Fruit fly (Drosophila melanogaster): ENCODE data around the gene CG5478.
A peak's percentile ranks its signal among the peaks of the same experiment; 100 is the strongest.
"Not testable (repeated sequence)": the region's sequence is repeated elsewhere in the genome, so short reads cannot be mapped to it uniquely, and the experiment has no call there.

The CG5478 gene

DNA sequence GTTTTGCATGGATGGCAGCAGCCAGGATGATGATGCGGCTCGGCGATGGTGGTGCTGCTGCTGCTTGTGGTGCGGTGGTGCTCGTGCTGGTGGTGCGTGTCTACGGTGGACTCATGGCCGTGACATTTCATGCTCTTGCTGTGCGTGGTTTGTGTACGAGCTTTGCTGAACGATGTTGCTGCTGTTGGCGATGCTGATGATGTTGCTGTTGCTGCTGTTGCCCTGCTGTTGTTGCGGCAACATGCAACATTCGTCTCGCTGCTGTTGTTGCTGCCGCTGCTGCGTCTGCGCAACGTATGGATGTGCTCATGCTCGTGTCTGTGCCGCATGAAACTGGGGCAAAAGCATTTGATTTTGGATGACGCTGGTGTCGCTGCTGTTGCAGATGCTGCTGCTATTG is 20.3 kb downstream of the CG5478 start:
- no peak for TF ChIP-seq pad (GFP tag; optimal IDR thresholded peaks at IDR 0.05)
- no peak for TF ChIP-seq CG12768 (GFP tag; optimal IDR thresholded peaks at IDR 0.05)
- no peak for TF ChIP-seq Crg-1 (GFP tag; optimal IDR thresholded peaks at IDR 0.05)

DNA sequence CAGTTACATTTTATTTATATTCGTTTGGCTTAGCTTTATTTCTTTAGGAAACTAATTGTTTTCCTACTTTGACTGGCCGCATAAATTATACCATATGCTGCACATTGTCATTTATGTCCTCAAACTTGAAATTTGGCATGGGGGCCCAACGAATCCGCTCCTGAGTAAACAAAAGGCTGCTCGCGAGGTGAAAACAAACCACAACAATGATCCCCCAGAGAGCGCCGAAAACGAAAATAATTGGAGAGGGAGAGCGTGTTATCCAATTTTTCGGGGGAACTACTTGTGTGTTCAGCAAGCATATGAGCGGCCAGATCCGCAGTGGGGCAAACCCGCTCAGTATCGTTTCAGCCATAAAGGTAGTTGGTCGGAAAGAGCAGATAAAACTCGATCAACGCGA is 25.4 kb downstream of the CG5478 start, which contains the start of gene EndoU:
TSS of gene EndoU (plus strand) at position 301 of the 400 bp plus-strand sequence.
- TF ChIP-seq CG1620, CG11617, ovo (GFP tag; optimal IDR thresholded peaks at IDR 0.05): not testable (repeated sequence)

DNA sequence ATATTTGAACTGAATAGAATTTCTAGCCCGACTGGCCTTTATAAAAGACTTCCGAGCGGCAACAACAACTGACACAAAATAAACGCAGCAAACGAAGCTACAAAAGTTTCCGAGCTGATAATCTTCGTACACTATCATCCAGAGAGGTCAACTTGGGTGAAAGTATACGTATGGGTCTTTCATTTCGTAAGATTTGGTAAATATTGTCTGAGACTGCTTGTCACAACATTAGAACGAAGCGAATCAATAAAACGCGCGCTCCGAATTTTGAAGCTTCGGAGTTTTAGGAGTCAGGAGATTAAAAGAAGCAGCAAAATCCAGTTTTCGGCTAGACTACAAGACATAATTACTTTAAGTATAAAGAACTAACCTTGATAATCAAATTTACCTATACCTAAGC is 29.0 kb downstream of the CG5478 start, which contains the start of gene glob1:
TSS of gene glob1 (minus strand) at position 101 of the 400 bp plus-strand sequence.
- not testable (repeated sequence) for TF ChIP-seq CG14711 (tag; optimal IDR thresholded peaks at IDR 0.05); toe (GFP tag; optimal IDR thresholded peaks at IDR 0.05); CG5204 (GFP tag; optimal IDR thresholded peaks at IDR 0.05)

DNA sequence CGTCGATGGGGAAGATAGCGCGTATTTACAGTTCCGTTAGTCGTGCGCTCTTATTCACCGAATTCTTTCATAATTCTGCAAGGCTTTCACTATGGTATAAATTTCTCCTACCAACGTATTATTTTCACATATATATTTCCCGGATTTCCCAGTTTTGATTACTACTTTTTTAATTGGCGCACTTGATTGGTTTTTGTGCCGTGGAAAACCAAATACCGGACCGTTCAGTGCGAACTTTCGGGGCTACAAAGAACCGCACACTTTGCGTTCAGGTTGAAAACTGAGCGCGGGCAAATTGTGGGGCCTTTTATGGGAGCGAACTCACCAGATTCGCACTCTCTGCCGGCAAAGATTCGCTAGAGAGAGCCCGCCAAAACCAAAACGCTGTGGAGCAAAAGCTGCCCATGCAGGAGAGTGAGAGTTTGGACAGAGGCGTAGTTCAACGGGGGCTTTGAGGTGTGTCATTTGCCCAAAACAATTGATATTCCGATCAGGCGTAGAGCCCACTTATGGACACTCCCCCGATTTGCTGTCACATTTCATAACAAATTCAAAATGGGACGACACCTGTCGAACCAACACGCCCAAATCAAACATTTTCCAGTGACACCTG is 32.3 kb downstream of the CG5478 start:
- TF ChIP-seq ovo (GFP tag; optimal IDR thresholded peaks at IDR 0.05) (peak; percentile 70), pad (GFP tag; optimal IDR thresholded peaks at IDR 0.05) (peak; percentile 89)

DNA sequence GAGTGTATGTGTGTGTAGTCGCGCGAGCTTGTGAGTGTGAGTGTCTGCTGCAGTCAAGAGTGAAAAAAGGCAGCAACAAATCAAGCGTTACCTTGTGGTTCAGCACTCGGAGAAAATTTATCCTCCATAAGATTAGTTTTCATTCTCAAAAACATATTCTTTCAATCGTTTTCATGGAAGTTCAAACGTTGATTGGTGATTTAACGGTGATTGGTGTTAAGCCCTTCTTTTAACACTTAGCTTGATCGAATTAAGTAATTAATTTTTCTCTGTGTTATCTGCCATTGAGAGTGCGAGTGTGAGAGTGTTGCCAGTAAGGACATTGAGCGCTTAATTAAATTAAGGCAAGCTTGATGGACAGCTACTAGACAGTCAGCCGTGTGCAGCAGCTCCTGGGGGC is 33.9 kb downstream of the CG5478 start:
- TF ChIP-seq CG33017 (tag; optimal IDR thresholded peaks at IDR 0.05) (peak; percentile 44), CG7101 (tag; optimal IDR thresholded peaks at IDR 0.05) (peak; percentile 19), CG12768 (GFP tag; optimal IDR thresholded peaks at IDR 0.05) (peak; percentile 14), CG1620 (GFP tag; optimal IDR thresholded peaks at IDR 0.05) (no peak), toe (GFP tag; optimal IDR thresholded peaks at IDR 0.05) (peak; percentile 12), CG14711 (tag; optimal IDR thresholded peaks at IDR 0.05) (peak; percentile 10), pad (GFP tag; optimal IDR thresholded peaks at IDR 0.05) (no peak), bab1 (GFP tag; optimal IDR thresholded peaks at IDR 0.05) (no peak), Hr96 (GFP tag; optimal IDR thresholded peaks at IDR 0.05) (peak; percentile 32), CG5204 (GFP tag; optimal IDR thresholded peaks at IDR 0.05) (peak; percentile 53), CG7045 (GFP tag; optimal IDR thresholded peaks at IDR 0.05) (peak; percentile 68)

DNA sequence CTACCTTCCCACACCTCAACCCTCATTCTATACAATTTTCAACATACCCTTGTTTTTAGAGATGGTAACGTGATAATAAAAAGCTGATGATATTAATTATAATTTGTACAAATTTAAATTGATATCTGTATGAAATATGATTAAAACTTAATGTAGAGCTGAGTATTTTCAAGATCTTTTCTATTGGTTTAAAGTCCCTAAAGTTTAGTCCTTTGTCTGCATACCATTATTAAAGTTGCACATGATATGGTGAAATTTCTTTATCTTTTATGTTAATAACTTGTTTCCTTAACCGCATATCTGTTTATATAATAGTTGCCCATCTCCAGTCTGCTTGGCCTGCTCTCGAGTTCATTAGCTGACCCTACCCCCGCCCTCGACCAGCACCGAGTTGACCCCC is 35.2 kb downstream of the CG5478 start:
- peak; percentile 18 for TF ChIP-seq CG5204 (GFP tag; optimal IDR thresholded peaks at IDR 0.05)
- no peak for TF ChIP-seq ovo (GFP tag; optimal IDR thresholded peaks at IDR 0.05)
- peak; percentile 64 for TF ChIP-seq CG33017 (tag; optimal IDR thresholded peaks at IDR 0.05)
- TF ChIP-seq CG7101 (tag; optimal IDR thresholded peaks at IDR 0.05): peak; percentile 63
- peak; percentile 37 for TF ChIP-seq CG11617 (GFP tag; optimal IDR thresholded peaks at IDR 0.05)
- TF ChIP-seq toe (GFP tag; optimal IDR thresholded peaks at IDR 0.05): peak; percentile 38
- TF ChIP-seq CG7045 (GFP tag; optimal IDR thresholded peaks at IDR 0.05): peak; percentile 36
- peak; percentile 32 for TF ChIP-seq CG14711 (tag; optimal IDR thresholded peaks at IDR 0.05)
- no peak for TF ChIP-seq Clk (GFP tag; optimal IDR thresholded peaks at IDR 0.05)
- TF ChIP-seq pad (GFP tag; optimal IDR thresholded peaks at IDR 0.05): no peak
- TF ChIP-seq CG12768 (GFP tag; optimal IDR thresholded peaks at IDR 0.05): peak; percentile 61

DNA sequence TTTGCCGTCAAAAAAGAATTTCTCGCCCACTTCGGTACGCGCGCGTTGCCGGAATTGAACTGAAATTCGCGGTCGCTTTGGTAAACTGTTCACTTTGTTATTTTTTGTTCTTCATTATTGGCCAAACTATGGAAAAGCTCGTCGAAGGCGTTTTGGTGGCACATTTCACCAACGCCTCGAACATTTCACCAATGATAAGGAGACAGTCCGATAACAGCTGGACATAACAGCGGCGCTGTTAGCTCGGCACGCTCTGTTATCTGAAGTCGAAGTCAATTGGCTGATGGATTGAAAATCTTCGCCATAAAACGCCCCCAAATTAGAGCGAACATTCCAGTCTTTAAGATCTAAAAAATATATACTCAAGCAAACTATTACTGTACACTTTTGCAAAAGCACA is 37.6 kb downstream of the CG5478 start, which contains the start of gene CG14877:
TSS of gene CG14877 (minus strand) at position 101 of the 400 bp plus-strand sequence.
- TF ChIP-seq Hr96 (GFP tag; optimal IDR thresholded peaks at IDR 0.05) (no peak), ovo (GFP tag; optimal IDR thresholded peaks at IDR 0.05) (no peak), Crg-1 (GFP tag; optimal IDR thresholded peaks at IDR 0.05) (no peak), pad (GFP tag; optimal IDR thresholded peaks at IDR 0.05) (no peak), cic (GFP tag; optimal IDR thresholded peaks at IDR 0.05) (no peak), CG14711 (tag; optimal IDR thresholded peaks at IDR 0.05) (no peak), CG7101 (tag; optimal IDR thresholded peaks at IDR 0.05) (no peak), toe (GFP tag; optimal IDR thresholded peaks at IDR 0.05) (no peak), tj (GFP tag; optimal IDR thresholded peaks at IDR 0.05) (no peak), CG1620 (GFP tag; optimal IDR thresholded peaks at IDR 0.05) (no peak), CG5204 (GFP tag; optimal IDR thresholded peaks at IDR 0.05) (no peak), CG12768 (GFP tag; optimal IDR thresholded peaks at IDR 0.05) (no peak), kay (GFP tag; ENCODE audit: borderline replicate concordance) (no peak), cnc (optimal IDR thresholded peaks at IDR 0.05) (no peak), CG33017 (tag; optimal IDR thresholded peaks at IDR 0.05) (no peak), bab1 (GFP tag; optimal IDR thresholded peaks at IDR 0.05) (no peak), Clk (GFP tag; optimal IDR thresholded peaks at IDR 0.05) (no peak), Mnt (GFP tag; optimal IDR thresholded peaks at IDR 0.05) (no peak), CG11617 (GFP tag; optimal IDR thresholded peaks at IDR 0.05) (no peak)
